Fruit fly (Drosophila melanogaster) S2 (cell line): ENCODE measurements around the gene Grik.

Experiments
- CG8478 ChIP-seq: fragments of >200 bp; optimal IDR thresholded peaks from 2 replicates; lab custom pipeline; 2018
- CTCF ChIP-seq, 2 experiments: fragments of >200 bp; optimal IDR thresholded peaks; 2 replicates each; lab custom pipeline; 2018

- TF ChIP-seq CTCF (optimal IDR thresholded peaks at IDR 0.05; lab: Kevin White, UChicago), result no peak
- no peak for TF ChIP-seq CG8478
These were observed 35.6 kb upstream of the Grik start, which contains the start of gene KaiR1D for dm6 chr3R:20866204-20866603.
